Worm (Caenorhabditis elegans): ENCODE results near the gene hot-4.

The hot-4 gene

DNA sequence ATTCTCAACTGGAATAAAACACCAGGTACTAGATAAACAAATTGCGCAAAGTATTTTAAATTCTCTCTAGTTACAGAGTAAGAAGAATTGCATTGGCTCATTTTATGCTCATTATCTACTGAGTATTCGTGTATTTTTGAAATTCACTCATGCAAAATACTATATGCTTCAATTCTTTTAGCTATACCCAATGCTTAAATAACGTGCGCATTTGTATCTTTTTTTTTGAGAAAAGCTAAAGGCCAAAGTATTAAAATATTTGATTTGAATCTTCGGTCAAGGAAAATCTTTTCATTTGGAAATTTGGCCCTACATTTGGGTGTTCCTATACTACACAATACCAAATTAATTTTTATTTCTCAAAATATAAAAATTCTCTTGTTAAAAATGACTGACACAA lies 44.8 kb downstream of the hot-4 start, which contains the start of gene srg-4:
Gene srg-4 (minus strand): TSS at position 101 of the 400 bp plus-strand sequence.
- TF ChIP-seq tbx-11 (GFP tag; IDR thresholded peaks at IDR 0.05) (no peak), ama-1 (optimal IDR thresholded peaks at IDR 0.05) (no peak), aly-1 (tag; optimal IDR thresholded peaks at IDR 0.05) (no peak), ceh-13 (GFP tag; optimal IDR thresholded peaks at IDR 0.05) (no peak), hmbx-1 (tag; optimal IDR thresholded peaks at IDR 0.05) (no peak), B0310.2 (tag; optimal IDR thresholded peaks at IDR 0.05) (no peak), pes-1 (GFP tag; IDR thresholded peaks at IDR 0.05) (no peak), F13C5.2 (tag; optimal IDR thresholded peaks at IDR 0.05) (no peak), scrt-1 (GFP tag; IDR thresholded peaks at IDR 0.05) (no peak), hnd-1 (tag; optimal IDR thresholded peaks at IDR 0.05) (no peak), tra-4 (tag; optimal IDR thresholded peaks at IDR 0.05) (no peak), ets-7 (tag; optimal IDR thresholded peaks at IDR 0.05) (no peak), ceh-36 (tag; optimal IDR thresholded peaks at IDR 0.05) (no peak), tbx-37 (GFP tag; conservative IDR thresholded peaks at IDR 0.05) (no peak), flt-1 (GFP tag; IDR thresholded peaks at IDR 0.05) (no peak), sea-1 (GFP tag; conservative IDR thresholded peaks at IDR 0.05) (no peak), hmg-4 (GFP tag; optimal IDR thresholded peaks at IDR 0.05) (no peak)

DNA sequence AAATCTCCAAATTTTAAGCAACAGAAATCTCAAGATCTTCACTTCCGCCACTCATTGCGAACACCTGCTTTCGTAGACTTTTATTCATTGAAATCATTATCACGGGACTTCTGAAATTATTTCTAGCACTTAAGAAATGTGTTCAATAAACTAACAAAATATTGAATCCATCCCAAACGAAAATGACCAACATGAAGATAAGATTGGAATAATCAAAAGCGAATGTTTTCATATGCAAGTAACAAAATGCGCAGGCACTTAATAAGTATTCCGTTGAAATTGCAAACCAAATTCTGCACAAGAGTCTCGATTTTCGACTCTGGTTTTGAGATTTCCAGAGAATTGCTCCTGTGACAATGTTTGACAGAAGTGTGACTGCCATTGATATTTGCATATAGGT lies 47.2 kb downstream of the hot-4 start, which contains the start of gene srg-5:
Gene srg-5 (minus strand): TSS at position 101 of the 400 bp plus-strand sequence.
- TF ChIP-seq ets-7 (tag; optimal IDR thresholded peaks at IDR 0.05) (no peak), hmbx-1 (tag; optimal IDR thresholded peaks at IDR 0.05) (no peak), aly-1 (tag; optimal IDR thresholded peaks at IDR 0.05) (no peak), tra-4 (tag; optimal IDR thresholded peaks at IDR 0.05) (no peak)

DNA sequence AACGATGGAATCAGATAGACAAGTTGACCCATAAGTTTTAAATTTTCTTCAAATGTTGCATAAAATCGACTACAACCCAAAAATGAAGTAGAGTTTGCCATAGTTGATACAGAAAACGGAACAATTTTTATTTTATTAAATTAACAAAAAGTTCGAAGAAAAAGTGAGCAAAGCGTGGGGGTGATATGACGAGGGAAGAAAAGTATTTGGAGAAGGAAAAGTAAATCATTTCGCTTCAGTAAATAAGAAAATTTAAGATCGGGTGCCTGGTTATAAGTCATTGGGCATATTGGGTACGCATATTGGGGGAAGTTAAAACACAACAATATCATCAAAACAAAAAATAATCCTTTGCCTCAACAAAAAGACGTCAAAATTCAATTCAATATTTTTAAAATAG lies 48.7 kb downstream of the hot-4 start, which contains the start of gene srg-6:
Gene srg-6 (minus strand): TSS at position 101 of the 400 bp plus-strand sequence.
- no peak for TF ChIP-seq ama-1 (optimal IDR thresholded peaks at IDR 0.05)
- no peak for TF ChIP-seq tra-4 (tag; optimal IDR thresholded peaks at IDR 0.05)
- no peak for TF ChIP-seq ets-7 (tag; optimal IDR thresholded peaks at IDR 0.05)
- TF ChIP-seq tbx-37 (GFP tag; conservative IDR thresholded peaks at IDR 0.05) = no peak
- TF ChIP-seq flt-1 (GFP tag; IDR thresholded peaks at IDR 0.05) = no peak
- TF ChIP-seq ceh-13 (GFP tag; optimal IDR thresholded peaks at IDR 0.05) = no peak
- TF ChIP-seq hnd-1 (tag; optimal IDR thresholded peaks at IDR 0.05) = no peak
- TF ChIP-seq hmg-4 (GFP tag; optimal IDR thresholded peaks at IDR 0.05) = no peak
- TF ChIP-seq scrt-1 (GFP tag; IDR thresholded peaks at IDR 0.05) = no peak
- no peak for TF ChIP-seq pes-1 (GFP tag; IDR thresholded peaks at IDR 0.05)
- no peak for TF ChIP-seq F13C5.2 (tag; optimal IDR thresholded peaks at IDR 0.05)
- TF ChIP-seq ceh-36 (tag; optimal IDR thresholded peaks at IDR 0.05) = no peak
- no peak for TF ChIP-seq tbx-11 (GFP tag; IDR thresholded peaks at IDR 0.05)
- no peak for TF ChIP-seq B0310.2 (tag; optimal IDR thresholded peaks at IDR 0.05)
- no peak for TF ChIP-seq hmbx-1 (tag; optimal IDR thresholded peaks at IDR 0.05)
- no peak for TF ChIP-seq aly-1 (tag; optimal IDR thresholded peaks at IDR 0.05)

DNA sequence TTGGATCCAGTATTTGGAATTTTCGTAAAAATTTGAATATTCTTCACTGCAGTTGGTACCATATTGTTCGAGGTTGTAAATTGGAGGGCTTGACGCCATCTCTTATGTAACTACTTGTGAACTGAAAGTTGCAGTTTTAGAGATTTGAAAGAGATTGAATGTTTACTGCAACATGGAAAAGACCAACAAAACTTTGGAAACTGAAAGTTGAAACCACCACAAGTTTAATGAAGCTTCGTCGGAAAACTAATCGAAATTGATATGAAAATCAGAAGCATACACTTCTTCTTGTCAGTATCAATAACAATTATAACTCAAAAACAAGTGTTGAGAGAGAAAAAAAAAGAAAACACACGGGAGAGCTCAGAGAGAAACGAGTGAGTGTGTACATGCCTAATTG lies 50.8 kb downstream of the hot-4 start, which contains the start of gene srg-7:
Gene srg-7 (minus strand): TSS at position 101 of the 400 bp plus-strand sequence.
- TF ChIP-seq tbx-37 (GFP tag; conservative IDR thresholded peaks at IDR 0.05) (no peak), flt-1 (GFP tag; IDR thresholded peaks at IDR 0.05) (no peak), B0310.2 (tag; optimal IDR thresholded peaks at IDR 0.05) (no peak), pes-1 (GFP tag; IDR thresholded peaks at IDR 0.05) (no peak), hmg-4 (GFP tag; optimal IDR thresholded peaks at IDR 0.05) (no peak), tbx-11 (GFP tag; IDR thresholded peaks at IDR 0.05) (no peak), ama-1 (optimal IDR thresholded peaks at IDR 0.05) (no peak), ceh-13 (GFP tag; optimal IDR thresholded peaks at IDR 0.05) (no peak), scrt-1 (GFP tag; IDR thresholded peaks at IDR 0.05) (no peak), ets-7 (tag; optimal IDR thresholded peaks at IDR 0.05) (no peak), ceh-36 (tag; optimal IDR thresholded peaks at IDR 0.05) (no peak), sea-1 (GFP tag; conservative IDR thresholded peaks at IDR 0.05) (no peak), hnd-1 (tag; optimal IDR thresholded peaks at IDR 0.05) (no peak), hmbx-1 (tag; optimal IDR thresholded peaks at IDR 0.05) (no peak), F13C5.2 (tag; optimal IDR thresholded peaks at IDR 0.05) (no peak), tra-4 (tag; optimal IDR thresholded peaks at IDR 0.05) (no peak), aly-1 (tag; optimal IDR thresholded peaks at IDR 0.05) (no peak)

DNA sequence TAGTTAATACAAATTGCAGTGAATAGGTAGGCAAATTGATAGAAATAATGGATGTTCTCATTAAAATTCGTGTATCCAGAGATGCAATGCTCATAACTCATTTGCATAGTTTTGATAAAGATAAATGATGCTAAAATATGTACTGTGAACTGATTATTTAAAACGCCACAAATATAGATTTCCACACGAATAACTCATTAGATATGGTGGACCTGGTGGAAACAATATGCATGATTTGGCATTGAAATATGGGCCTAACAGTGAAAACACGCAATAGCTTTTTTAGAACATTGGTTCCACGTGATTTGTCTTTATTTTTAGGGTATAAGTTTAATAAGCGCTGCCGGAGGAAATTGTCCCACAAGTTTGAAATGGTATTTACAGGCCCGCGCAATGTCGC lies 53.1 kb downstream of the hot-4 start, which contains the start of gene srg-3:
Gene srg-3 (minus strand): TSS at position 101 of the 400 bp plus-strand sequence.
- TF ChIP-seq aly-1 (tag; optimal IDR thresholded peaks at IDR 0.05) (no peak), hmg-4 (GFP tag; optimal IDR thresholded peaks at IDR 0.05) (no peak), ceh-36 (tag; optimal IDR thresholded peaks at IDR 0.05) (no peak), B0310.2 (tag; optimal IDR thresholded peaks at IDR 0.05) (no peak), flt-1 (GFP tag; IDR thresholded peaks at IDR 0.05) (no peak), pes-1 (GFP tag; IDR thresholded peaks at IDR 0.05) (no peak), hnd-1 (tag; optimal IDR thresholded peaks at IDR 0.05) (no peak), tbx-11 (GFP tag; IDR thresholded peaks at IDR 0.05) (no peak), sea-1 (GFP tag; conservative IDR thresholded peaks at IDR 0.05) (no peak), ama-1 (optimal IDR thresholded peaks at IDR 0.05) (no peak), ets-7 (tag; optimal IDR thresholded peaks at IDR 0.05) (no peak), tbx-37 (GFP tag; conservative IDR thresholded peaks at IDR 0.05) (no peak), tra-4 (tag; optimal IDR thresholded peaks at IDR 0.05) (no peak), ceh-13 (GFP tag; optimal IDR thresholded peaks at IDR 0.05) (no peak), hmbx-1 (tag; optimal IDR thresholded peaks at IDR 0.05) (no peak), F13C5.2 (tag; optimal IDR thresholded peaks at IDR 0.05) (no peak)

DNA sequence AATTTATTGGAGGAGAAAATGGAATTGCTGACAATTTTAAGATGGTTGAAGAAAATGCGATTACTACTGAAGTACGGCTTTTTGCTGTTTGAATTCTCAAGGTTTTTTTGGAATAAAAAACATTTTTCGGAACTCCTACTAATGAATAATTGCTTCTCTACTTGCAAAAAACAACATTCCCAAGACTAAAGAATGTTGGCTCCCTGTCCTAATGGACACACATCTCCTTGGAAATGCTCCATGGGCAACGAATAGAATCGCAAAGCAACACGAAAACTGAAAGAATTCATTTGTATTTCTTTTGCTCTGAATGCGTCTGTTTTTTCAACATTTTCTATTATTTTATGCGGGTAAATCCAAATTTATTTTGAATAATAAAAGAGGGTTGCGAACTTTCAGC lies 55.7 kb downstream of the hot-4 start, which contains the start of gene C18F10.2:
Gene C18F10.2 (plus strand): TSS at position 301 of the 400 bp plus-strand sequence.
- TF ChIP-seq F13C5.2 (tag; optimal IDR thresholded peaks at IDR 0.05) (no peak), ets-7 (tag; optimal IDR thresholded peaks at IDR 0.05) (no peak), sea-1 (GFP tag; conservative IDR thresholded peaks at IDR 0.05) (no peak), scrt-1 (GFP tag; IDR thresholded peaks at IDR 0.05) (no peak), tbx-11 (GFP tag; IDR thresholded peaks at IDR 0.05) (no peak), hmg-4 (GFP tag; optimal IDR thresholded peaks at IDR 0.05) (no peak), flt-1 (GFP tag; IDR thresholded peaks at IDR 0.05) (no peak), hnd-1 (tag; optimal IDR thresholded peaks at IDR 0.05) (no peak), ceh-36 (tag; optimal IDR thresholded peaks at IDR 0.05) (no peak), aly-1 (tag; optimal IDR thresholded peaks at IDR 0.05) (no peak), ceh-13 (GFP tag; optimal IDR thresholded peaks at IDR 0.05) (no peak), tra-4 (tag; optimal IDR thresholded peaks at IDR 0.05) (no peak)

Measured in whole organism, early embryonic.